Worm (Caenorhabditis elegans) whole organism, L2 larva: Measurements from ENCODE around the gene grl-13.

Source experiments
- ama-1 ChIP-seq: fragments of 150-350 bp; optimal IDR thresholded peaks from 2 replicates; lab custom pipeline; 2018; ENCODE audit warnings: inconsistent platforms
- elt-3 ChIP-seq: sonication (generic microtip); optimal IDR thresholded peaks from 2 replicates; lab custom pipeline; 2017; ENCODE audit warnings: missing biosample characterization, missing genetic modification characterization
- nhr-237 ChIP-seq: fragments of 150-350 bp; optimal IDR thresholded peaks from 2 replicates; lab custom pipeline; 2014; ENCODE audit warnings: missing biosample characterization, missing genetic modification characterization
- skn-1 ChIP-seq: sonication (generic microtip); optimal IDR thresholded peaks from 2 replicates; lab custom pipeline; 2017; ENCODE audit warnings: missing biosample characterization, missing genetic modification characterization

DNA sequence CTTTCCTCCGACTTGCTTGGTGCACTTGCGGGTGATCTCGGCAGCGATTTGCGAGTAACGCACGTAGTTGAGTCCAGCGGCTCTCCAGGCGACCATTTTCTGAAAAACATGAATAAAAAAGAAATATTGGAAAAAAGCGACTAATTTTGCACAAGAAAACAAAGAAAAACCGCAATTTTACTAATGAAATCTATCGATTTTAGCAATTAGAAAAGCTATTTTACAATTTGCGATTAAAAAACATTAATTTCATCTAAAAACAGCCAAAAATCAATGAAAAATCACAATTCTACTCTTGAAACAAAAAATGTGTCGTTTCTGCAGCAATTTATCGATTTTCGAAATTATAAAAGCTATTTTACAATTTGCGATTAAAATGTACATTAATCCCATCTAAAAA lies 18.1 kb downstream of the grl-13 start, which contains the start of gene hpo-18:
- no peak for TF ChIP-seq ama-1
- TF ChIP-seq skn-1 (tag; lab: Kevin White, UChicago): no peak
- TF ChIP-seq elt-3: no peak
- TF ChIP-seq nhr-237 (tag; lab: Kevin White, UChicago): no peak
